Worm (Caenorhabditis elegans) whole organism, L4 larva: ENCODE data around the gene F54C9.3.

Source experiments
- T26A8.4 ChIP-seq: fragments of 200-800 bp; sonication (Bioruptor generic); IDR thresholded peaks from 2 replicates; pipeline ENCODE4 v1.3.6; 2022; ENCODE audit warnings: missing genetic modification characterization, missing compliant biosample characterization
- aha-1 ChIP-seq: fragments of 150-350 bp; peaks from one replicate; lab custom pipeline; 2014; ENCODE audit warnings: missing biosample characterization, missing genetic modification characterization
- ama-1 ChIP-seq: fragments of 150-350 bp; optimal IDR thresholded peaks from 2 replicates; lab custom pipeline; 2014; ENCODE audit warnings: inconsistent platforms, mixed read lengths
- ceh-62 ChIP-seq: sonication (generic microtip); optimal IDR thresholded peaks from 2 replicates; lab custom pipeline; 2017; ENCODE audit warnings: missing biosample characterization, missing genetic modification characterization
- ceh-82 ChIP-seq: sonication (generic microtip); optimal IDR thresholded peaks from 2 replicates; lab custom pipeline; 2017; ENCODE audit warnings: missing biosample characterization, missing genetic modification characterization
- ces-1 ChIP-seq: fragments of 150-350 bp; sonication (generic microtip); optimal IDR thresholded peaks from 4 replicates; lab custom pipeline; 2014; ENCODE audit warnings: missing biosample characterization, missing genetic modification reagents, missing genetic modification characterization
- ctbp-1 ChIP-seq: fragments of 200-800 bp; sonication (Bioruptor generic); IDR thresholded peaks from 2 replicates; pipeline ENCODE4 v1.3.6; 2022; ENCODE audit warnings: missing genetic modification reagents, missing genetic modification characterization, missing compliant biosample characterization
- daf-16 ChIP-seq, 3 experiments: sonication (generic microtip); optimal IDR thresholded peaks; 2 replicates each; lab custom pipeline; 2016 to 2017; ENCODE audit warnings: missing genetic modification characterization in 3 of 3, missing genetic modification reagents in 3 of 3, mild to moderate bottlenecking in 2 of 3, missing compliant biosample characterization in 2 of 3, missing biosample characterization in 1 of 3, moderate library complexity in 1 of 3
- dve-1 ChIP-seq: sonication (generic microtip); optimal IDR thresholded peaks from 2 replicates; lab custom pipeline; 2017; ENCODE audit warnings: antibody characterized with exemption, mild to moderate bottlenecking, missing genetic modification characterization, missing compliant biosample characterization; ENCODE audit not compliant: insufficient read depth
- egl-27 ChIP-seq: sonication (generic microtip); optimal IDR thresholded peaks from 3 replicates; lab custom pipeline; 2017; ENCODE audit warnings: missing biosample characterization, missing genetic modification reagents, missing genetic modification characterization
- hif-1 ChIP-seq, 2 experiments: sonication (generic microtip); optimal IDR thresholded peaks; 2 replicates each; lab custom pipeline; 2016 to 2017; ENCODE audit warnings: missing compliant biosample characterization in 2 of 2, missing genetic modification characterization in 2 of 2, missing genetic modification reagents in 2 of 2, missing genotype in 2 of 2, mild to moderate bottlenecking in 1 of 2
- hlh-11 ChIP-seq: fragments of 200-800 bp; sonication (Bioruptor generic); optimal IDR thresholded peaks from 2 replicates; lab custom pipeline; 2018; ENCODE audit warnings: mild to moderate bottlenecking, missing genetic modification characterization, missing compliant biosample characterization
- hlh-30 ChIP-seq: sonication (generic microtip); optimal IDR thresholded peaks from 2 replicates; lab custom pipeline; 2017; ENCODE audit warnings: antibody characterized with exemption, mild to moderate bottlenecking, missing genetic modification characterization, missing compliant biosample characterization; ENCODE audit not compliant: insufficient read depth
- lin-13 ChIP-seq: fragments of 150-350 bp; optimal IDR thresholded peaks from 2 replicates; lab custom pipeline; 2014; ENCODE audit warnings: missing biosample characterization, missing genetic modification reagents, missing genetic modification characterization
- lin-38 ChIP-seq: fragments of 200-800 bp; sonication (Bioruptor generic); IDR thresholded peaks from 2 replicates; pipeline ENCODE4 v1.3.6; 2022; ENCODE audit warnings: missing genetic modification reagents, missing genetic modification characterization, missing compliant biosample characterization
- lir-3 ChIP-seq: sonication (generic microtip); optimal IDR thresholded peaks from 2 replicates; lab custom pipeline; 2016; ENCODE audit warnings: mild to moderate bottlenecking, missing genetic modification characterization, missing compliant biosample characterization
- lsy-2 ChIP-seq, 2 experiments: fragments of 150-350 bp in 1 of 2; sonication (generic microtip) in 1 of 2; optimal IDR thresholded peaks; 2 replicates each; lab custom pipeline; 2014 to 2017; ENCODE audit warnings: missing biosample characterization in 2 of 2, missing genetic modification characterization in 2 of 2
- mdl-1 ChIP-seq, 2 experiments: fragments of 150-350 bp in 1 of 2; sonication (generic microtip) in 1 of 2; optimal IDR thresholded peaks; 2 replicates each; lab custom pipeline; 2014 to 2017; ENCODE audit warnings: missing biosample characterization in 2 of 2, missing genetic modification characterization in 2 of 2
- mdt-29 ChIP-seq: fragments of 200-800 bp; sonication (Bioruptor generic); IDR thresholded peaks from 2 replicates; pipeline ENCODE4 v1.3.6; 2022; ENCODE audit warnings: missing genetic modification reagents, missing genetic modification characterization, missing compliant biosample characterization
- mep-1 ChIP-seq: fragments of 150-350 bp; sonication (generic microtip); optimal IDR thresholded peaks from 3 replicates; lab custom pipeline; 2014; ENCODE audit warnings: missing biosample characterization, missing genetic modification characterization
- mxl-3 ChIP-seq: fragments of 200-800 bp; sonication (Bioruptor generic); optimal IDR thresholded peaks from 2 replicates; lab custom pipeline; 2018; ENCODE audit warnings: mild to moderate bottlenecking, missing genetic modification characterization, missing compliant biosample characterization
- nhr-10 ChIP-seq: fragments of 150-350 bp; optimal IDR thresholded peaks from 2 replicates; lab custom pipeline; 2014; ENCODE audit warnings: missing biosample characterization, missing genetic modification characterization
- nhr-25 ChIP-seq: sonication (generic microtip); optimal IDR thresholded peaks from 2 replicates; lab custom pipeline; 2017; ENCODE audit warnings: missing genetic modification characterization, mild to moderate bottlenecking, missing compliant biosample characterization, antibody characterized with exemption, moderate library complexity, borderline replicate concordance; ENCODE audit not compliant: insufficient read depth
- nhr-28 ChIP-seq: fragments of 150-350 bp; optimal IDR thresholded peaks from 2 replicates; lab custom pipeline; 2014; ENCODE audit warnings: missing biosample characterization, missing genetic modification characterization
- nhr-48 ChIP-seq: sonication (generic microtip); optimal IDR thresholded peaks from 2 replicates; lab custom pipeline; 2016; ENCODE audit warnings: mild to moderate bottlenecking, missing genetic modification characterization, missing compliant biosample characterization
- nhr-6 ChIP-seq: fragments of 150-350 bp; optimal IDR thresholded peaks from 2 replicates; lab custom pipeline; 2014; ENCODE audit warnings: missing biosample characterization, missing genetic modification characterization
- php-3 ChIP-seq: fragments of 200-800 bp; sonication (Bioruptor generic); IDR thresholded peaks from 2 replicates; pipeline ENCODE4 v1.3.6; 2022; ENCODE audit warnings: missing genetic modification reagents, missing genetic modification characterization, missing compliant biosample characterization
- pqm-1 ChIP-seq: sonication (generic microtip); optimal IDR thresholded peaks from 2 replicates; lab custom pipeline; 2017; ENCODE audit warnings: missing biosample characterization, missing genetic modification characterization
- rbr-2 ChIP-seq: sonication (generic microtip); optimal IDR thresholded peaks from 2 replicates; lab custom pipeline; 2016; ENCODE audit warnings: missing genotype, missing genetic modification characterization, missing compliant biosample characterization
- tag-97 ChIP-seq: fragments of 200-800 bp; sonication (Bioruptor generic); IDR thresholded peaks from 2 replicates; pipeline ENCODE4 v1.3.6; 2022; ENCODE audit warnings: missing genetic modification characterization, missing compliant biosample characterization
- unc-62 ChIP-seq, 3 experiments: fragments of 150-350 bp in 1 of 3; sonication (generic microtip); optimal IDR thresholded peaks in 2 of 3; peaks in 1 of 3; 1 replicate in 1 of 3; 2 replicates in 2 of 3; lab custom pipeline; 2014 to 2017; ENCODE audit warnings: missing biosample characterization in 3 of 3, missing genetic modification characterization in 3 of 3, missing genetic modification reagents in 3 of 3, missing genotype in 1 of 3
- ztf-7 ChIP-seq: fragments of 150-350 bp; optimal IDR thresholded peaks from 2 replicates; lab custom pipeline; 2014; ENCODE audit warnings: missing biosample characterization, missing genetic modification characterization

F54C9.3 gene

DNA sequence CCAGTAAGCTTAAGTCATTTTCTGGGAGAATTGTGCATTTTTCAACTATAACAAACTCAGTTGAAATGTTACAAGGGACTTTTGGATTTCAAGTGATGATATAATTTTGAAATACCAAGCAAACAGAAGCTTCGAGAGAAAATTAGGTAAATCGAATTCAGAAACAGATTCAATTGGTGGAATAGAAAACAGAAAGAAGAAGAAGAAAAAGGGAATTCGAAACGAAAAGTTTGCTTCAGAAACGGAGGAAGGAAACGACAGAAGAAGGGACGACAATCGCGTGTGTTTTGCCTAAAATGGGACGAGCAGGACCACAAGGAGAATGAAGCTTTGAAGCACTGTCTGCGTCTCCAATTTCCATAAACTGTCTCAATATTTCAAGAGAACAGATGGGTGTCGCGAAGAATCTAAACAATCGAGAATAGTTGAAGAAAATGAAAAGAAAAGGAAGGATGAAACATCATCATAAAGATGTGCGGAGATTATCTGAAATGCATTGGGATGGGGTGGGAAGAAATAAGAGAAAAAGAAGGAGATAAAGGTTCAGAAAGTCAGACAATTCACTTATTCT, 21.1 kb upstream of the F54C9.3 start (continued):
- TF ChIP-seq ces-1 (GFP tag; lab: Kevin White, UChicago) (peak; percentile 86), nhr-10 (tag; lab: Kevin White, UChicago) (no peak), mdt-29 (GFP tag; lab: Robert Waterston, UW) (no peak), ceh-82 (no peak), ama-1 (lab: Kevin White, UChicago) (no peak)
- TF ChIP-seq, all 104 proteins: peak for 6

DNA sequence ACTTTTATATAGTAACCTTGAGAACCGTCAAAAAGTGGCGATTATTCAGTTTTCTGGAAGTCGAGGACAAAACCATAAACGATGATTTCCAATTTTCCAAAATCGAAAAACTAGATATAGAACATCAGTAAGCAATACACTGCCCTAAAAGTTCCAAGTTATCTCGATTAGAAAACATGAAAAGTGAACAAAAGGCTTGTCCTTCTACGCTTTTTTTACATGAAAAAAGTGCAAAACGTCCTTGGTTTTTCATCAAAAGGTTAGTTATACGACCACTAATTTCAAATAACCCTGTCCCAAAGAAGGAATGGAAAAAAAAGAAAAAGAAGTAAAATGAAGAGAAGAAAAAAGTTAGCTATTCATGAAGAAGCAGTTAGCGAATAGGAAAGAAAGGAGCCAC, 19.3 kb upstream of the F54C9.3 start:
- peak; percentile 51 for TF ChIP-seq nhr-25
- TF ChIP-seq aha-1 (tag; lab: Kevin White, UChicago) = peak; percentile 73
- no peak for TF ChIP-seq pqm-1
- TF ChIP-seq tag-97 (GFP tag; lab: Robert Waterston, UW) = no peak
- TF ChIP-seq php-3 (GFP tag; lab: Robert Waterston, UW) = no peak
- no peak for TF ChIP-seq lin-13 (GFP tag; lab: Kevin White, UChicago)

DNA sequence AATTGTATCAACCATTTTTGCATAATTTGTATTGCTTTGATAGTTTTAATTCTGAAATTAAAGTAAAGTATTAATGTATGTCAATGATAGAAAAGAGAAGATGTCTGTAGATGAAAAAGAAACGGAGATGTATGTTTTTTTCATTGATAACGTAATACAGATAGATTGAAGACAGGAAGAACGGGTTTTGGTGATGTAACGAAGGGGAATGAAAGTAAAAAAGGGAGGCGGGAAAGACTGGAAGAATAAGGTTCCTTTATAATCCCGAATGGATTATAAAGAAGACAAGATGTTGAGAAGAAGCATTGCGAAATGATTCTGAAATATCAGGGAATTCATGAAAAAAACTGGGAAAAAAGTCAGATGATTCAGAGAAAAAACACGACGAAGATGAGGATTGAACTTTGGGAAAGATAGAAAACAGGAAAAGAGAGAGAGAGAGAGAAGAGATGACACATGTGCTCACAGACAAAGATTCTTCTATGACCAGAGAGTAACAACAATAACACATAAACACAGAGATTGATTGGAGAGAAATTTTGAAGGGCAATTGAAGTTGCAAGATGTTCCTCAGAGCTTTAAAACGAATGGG, 18.5 kb upstream of the F54C9.3 start, which contains the start of gene F54C9.11:
Gene F54C9.11, minus strand, starts transcription at position 51 of the 592 bp plus-strand sequence.
- TF ChIP-seq mdl-1 (tag; optimal IDR thresholded peaks at IDR 0.05; lab: Kevin White, UChicago) (peak in 1 of 2 experiments; percentile 55), ama-1 (lab: Kevin White, UChicago) (no peak), tag-97 (GFP tag; lab: Robert Waterston, UW) (no peak), lsy-2 (tag; optimal IDR thresholded peaks at IDR 0.05; lab: Kevin White, UChicago) (peak in 1 of 2 experiments; percentile 45), ctbp-1 (peak; percentile 43; the same call in 1 of the 2 replicates), nhr-28 (peak; percentile 16), nhr-6 (tag; lab: Kevin White, UChicago) (no peak), hif-1 (tag; optimal IDR thresholded peaks at IDR 0.05; lab: Kevin White, UChicago) (peak in 1 of 2 experiments; percentile 24), nhr-48 (tag; lab: Kevin White, UChicago) (peak; percentile 51), T26A8.4 (GFP tag; lab: Robert Waterston, UW) (peak; percentile 83; the same call in 1 of the 2 replicates), lin-38 (GFP tag; lab: Robert Waterston, UW) (no peak), hlh-30 (tag; lab: Kevin White, UChicago) (peak; percentile 57), unc-62 (GFP tag; optimal IDR thresholded peaks at IDR 0.05 in 1 of 2; lab: Kevin White, UChicago) (no peak), unc-62 (tag; optimal IDR thresholded peaks at IDR 0.05; lab: Kevin White, UChicago) (no peak), mep-1 (peak; percentile 53), hlh-11 (tag; lab: Kevin White, UChicago) (peak; percentile 65), daf-16 (GFP tag; optimal IDR thresholded peaks at IDR 0.05; lab: Kevin White, UChicago) (peak in 1 of 2 experiments; percentile 57), daf-16 (tag; optimal IDR thresholded peaks at IDR 0.05; lab: Kevin White, UChicago) (no peak), ztf-7 (tag; lab: Kevin White, UChicago) (no peak), dve-1 (tag; lab: Kevin White, UChicago) (peak; percentile 31), mxl-3 (GFP tag; lab: Kevin White, UChicago) (peak; percentile 4), egl-27 (tag; lab: Kevin White, UChicago) (no peak), rbr-2 (tag; lab: Kevin White, UChicago) (peak; percentile 18)

DNA sequence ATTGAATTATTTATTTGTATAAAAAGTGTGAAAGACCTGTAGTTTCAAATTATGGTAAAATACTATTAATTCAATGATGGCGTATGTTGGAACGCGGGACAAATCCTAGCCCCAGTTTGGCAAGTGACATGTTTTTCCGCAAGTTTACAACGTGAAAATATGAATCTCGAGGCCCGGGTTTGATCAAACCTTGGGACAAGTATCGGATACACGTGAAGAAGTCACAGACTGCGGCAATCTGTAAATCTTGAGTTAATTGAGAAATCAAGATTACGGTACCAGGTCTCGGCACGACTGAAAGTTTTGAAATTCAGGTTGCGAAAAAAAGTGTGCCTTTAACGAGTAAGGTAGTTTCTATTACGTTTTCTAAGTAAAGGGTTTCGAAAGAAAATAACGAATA, 16.4 kb upstream of the F54C9.3 start:
- TF ChIP-seq ama-1 (lab: Kevin White, UChicago) (peak; percentile 58), lir-3 (no peak), lin-38 (GFP tag; lab: Robert Waterston, UW) (0 out of 2 replicates have a peak, but pooled peaks have one; percentile 28), hlh-30 (tag; lab: Kevin White, UChicago) (peak; percentile 7), egl-27 (tag; lab: Kevin White, UChicago) (no peak), ceh-62 (tag; lab: Kevin White, UChicago) (no peak)
- TF ChIP-seq, all 104 proteins: peak for 3
